Fruit fly (Drosophila melanogaster): ENCODE measurements around the gene Spt7.
A peak's percentile ranks its signal among the peaks of the same experiment; 100 is the strongest.
"Not testable (repeated sequence)": the region's sequence is repeated elsewhere in the genome, so short reads cannot be mapped to it uniquely, and the experiment has no call there.

Gene Spt7

DNA sequence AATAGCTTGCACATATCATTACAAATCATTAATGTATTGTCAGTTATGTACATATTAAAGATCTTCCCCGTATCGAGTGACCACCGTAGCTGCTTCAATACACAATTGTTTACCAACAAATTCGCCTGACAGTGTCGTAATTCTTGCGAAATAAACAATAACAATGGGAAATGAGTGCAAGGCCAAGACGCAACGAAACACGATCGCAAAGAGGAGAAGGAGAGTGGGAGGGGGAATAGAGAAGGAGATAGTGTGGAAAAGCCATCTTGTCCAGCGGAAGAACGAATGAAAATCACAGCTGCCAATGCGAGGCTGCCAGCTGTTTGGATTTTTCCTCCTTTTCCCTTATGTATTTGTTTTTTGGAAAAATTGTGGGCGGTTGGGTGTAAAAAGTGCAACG, 35.0 kb downstream of the Spt7 start:
- TF ChIP-seq CG4496 (GFP tag; IDR thresholded peaks at IDR 0.05) = no peak
- TF ChIP-seq CG14655 (GFP tag; optimal IDR thresholded peaks at IDR 0.05) = no peak
- no peak for TF ChIP-seq CG17806 (tag; optimal IDR thresholded peaks at IDR 0.05)
- peak; percentile 37 for TF ChIP-seq EcR (GFP tag; optimal IDR thresholded peaks at IDR 0.05)
- no peak for TF ChIP-seq CG8159 (tag; optimal IDR thresholded peaks at IDR 0.05)
- TF ChIP-seq Pif1B (GFP tag; optimal IDR thresholded peaks at IDR 0.05) = no peak
- TF ChIP-seq Snoo (tag; optimal IDR thresholded peaks at IDR 0.05) = no peak

- TF ChIP-seq CG4496 (GFP tag; IDR thresholded peaks at IDR 0.05) (no peak), CG17806 (tag; optimal IDR thresholded peaks at IDR 0.05) (no peak), Snoo (tag; optimal IDR thresholded peaks at IDR 0.05) (no peak), CG32121 (GFP tag; IDR thresholded peaks at IDR 0.05) (no peak), CG34367 (tag; optimal IDR thresholded peaks at IDR 0.05) (no peak), CG8301 (tag; optimal IDR thresholded peaks at IDR 0.05) (no peak), Pif1A (GFP tag; optimal IDR thresholded peaks at IDR 0.05) (no peak), CG13204 (GFP tag; optimal IDR thresholded peaks at IDR 0.05) (no peak), CG12605 (GFP tag; IDR thresholded peaks at IDR 0.05) (no peak), D1 (tag; optimal IDR thresholded peaks at IDR 0.05) (no peak), CG15710 (tag; optimal IDR thresholded peaks at IDR 0.05) (no peak), CG14655 (GFP tag; optimal IDR thresholded peaks at IDR 0.05) (no peak), CG8159 (tag; optimal IDR thresholded peaks at IDR 0.05) (no peak)
Measured at dm6 chrX:17886107-17886448, 35.8 kb downstream of the Spt7 start.

- TF ChIP-seq CG34367 (tag; optimal IDR thresholded peaks at IDR 0.05) (peak; percentile 61), CG15710 (tag; optimal IDR thresholded peaks at IDR 0.05) (peak; percentile 61), CG32121 (GFP tag; IDR thresholded peaks at IDR 0.05) (0 out of 2 replicates have a peak, but pooled peaks have one; percentile 26), CG4496 (GFP tag; IDR thresholded peaks at IDR 0.05) (peak; percentile 70; the same call in 2 of the 3 replicates), Ets98B (GFP tag; IDR thresholded peaks at IDR 0.05) (no peak), Snoo (tag; optimal IDR thresholded peaks at IDR 0.05) (peak; percentile 26), CG13204 (GFP tag; optimal IDR thresholded peaks at IDR 0.05) (peak; percentile 84), CG8159 (tag; optimal IDR thresholded peaks at IDR 0.05) (peak; percentile 68), CG17806 (tag; optimal IDR thresholded peaks at IDR 0.05) (peak; percentile 43), CG8301 (tag; optimal IDR thresholded peaks at IDR 0.05) (peak; percentile 69), fd96Ca (GFP tag; IDR thresholded peaks at IDR 0.05) (peak; percentile 62; the same call in 1 of the 3 replicates), Pif1B (GFP tag; optimal IDR thresholded peaks at IDR 0.05) (peak; percentile 28), CG9948 (tag; optimal IDR thresholded peaks at IDR 0.05) (peak; percentile 46), Pif1A (GFP tag; optimal IDR thresholded peaks at IDR 0.05) (peak; percentile 57), gl (tag; optimal IDR thresholded peaks at IDR 0.05) (peak; percentile 84), CG12605 (GFP tag; IDR thresholded peaks at IDR 0.05) (peak; percentile 62), rn (GFP tag; IDR thresholded peaks at IDR 0.05) (no peak), CG14655 (GFP tag; optimal IDR thresholded peaks at IDR 0.05) (peak; percentile 83), CG10348 (GFP tag; IDR thresholded peaks at IDR 0.05) (no peak), D1 (tag; optimal IDR thresholded peaks at IDR 0.05) (peak; percentile 4), EcR (GFP tag; optimal IDR thresholded peaks at IDR 0.05) (peak; percentile 69)
Measured at dm6 chrX:17886449-17887207, 36.4 kb downstream of the Spt7 start.

DNA sequence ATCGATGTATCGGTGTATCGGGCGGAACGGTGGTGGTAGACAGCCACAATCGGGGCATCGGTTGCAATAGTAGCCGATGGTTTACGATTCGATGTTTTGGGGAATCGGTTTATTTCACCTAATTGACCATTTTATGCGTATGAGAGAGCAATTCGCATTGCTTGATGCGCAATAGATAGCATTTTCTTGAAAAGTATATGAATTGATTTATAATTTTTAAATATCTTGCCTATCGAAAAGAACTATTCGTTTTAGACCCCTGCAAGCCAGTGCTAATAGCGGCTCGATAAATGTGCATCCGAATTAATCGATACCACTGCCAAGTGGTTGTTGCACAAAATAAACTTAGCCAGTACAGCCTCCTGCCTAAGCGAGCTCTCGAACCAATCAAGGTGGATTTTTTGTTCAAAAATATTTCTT, 37.0 kb downstream of the Spt7 start, which contains the start of gene mnb:
Gene mnb, minus strand, starts transcription at position 15 of the 420 bp plus-strand sequence.
- TF ChIP-seq CG13204 (GFP tag; optimal IDR thresholded peaks at IDR 0.05) (no peak), rn (GFP tag; IDR thresholded peaks at IDR 0.05) (no peak), CG14655 (GFP tag; optimal IDR thresholded peaks at IDR 0.05) (no peak), CG4496 (GFP tag; IDR thresholded peaks at IDR 0.05) (no peak), CG12605 (GFP tag; IDR thresholded peaks at IDR 0.05) (no peak)

DNA sequence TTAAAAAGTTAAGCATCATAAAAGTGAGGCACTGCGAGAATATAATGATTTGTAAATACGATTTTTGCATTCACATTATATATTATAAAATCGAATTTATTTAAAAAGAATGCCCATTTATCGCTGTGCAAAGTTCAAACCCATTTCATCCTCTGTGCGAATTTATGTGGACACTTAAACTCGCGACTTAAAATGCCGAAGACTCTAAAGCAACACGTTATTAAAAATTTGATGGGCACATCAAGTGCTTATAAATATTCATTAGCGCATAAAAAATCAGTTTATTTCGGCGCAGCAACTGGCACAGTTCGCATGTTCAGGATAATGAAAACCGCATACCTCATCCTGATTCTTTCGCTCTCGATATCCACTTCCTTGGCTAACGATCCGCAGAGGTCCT, 37.6 kb downstream of the Spt7 start, which contains the start of gene CG6788:
Gene CG6788, plus strand, starts transcription at position 301 of the 400 bp plus-strand sequence.
- TF ChIP-seq CG17806 (tag; optimal IDR thresholded peaks at IDR 0.05) = no peak
- TF ChIP-seq CG12605 (GFP tag; IDR thresholded peaks at IDR 0.05) = no peak
- TF ChIP-seq Snoo (tag; optimal IDR thresholded peaks at IDR 0.05) = no peak
- no peak for TF ChIP-seq CG34367 (tag; optimal IDR thresholded peaks at IDR 0.05)
- TF ChIP-seq CG4496 (GFP tag; IDR thresholded peaks at IDR 0.05) = no peak
- no peak for TF ChIP-seq CG32121 (GFP tag; IDR thresholded peaks at IDR 0.05)
- no peak for TF ChIP-seq CG8301 (tag; optimal IDR thresholded peaks at IDR 0.05)
- TF ChIP-seq D1 (tag; optimal IDR thresholded peaks at IDR 0.05) = no peak

dm6 chrX:17889247-17889646, 39.0 kb downstream of the Spt7 start, which contains the start of gene Gss1:
Gss1 (plus strand) TSS chrX:17889547.
- not testable (repeated sequence) for TF ChIP-seq CG15710 (tag; optimal IDR thresholded peaks at IDR 0.05); fd96Ca (GFP tag; IDR thresholded peaks at IDR 0.05); CG13204 (GFP tag; optimal IDR thresholded peaks at IDR 0.05)

DNA sequence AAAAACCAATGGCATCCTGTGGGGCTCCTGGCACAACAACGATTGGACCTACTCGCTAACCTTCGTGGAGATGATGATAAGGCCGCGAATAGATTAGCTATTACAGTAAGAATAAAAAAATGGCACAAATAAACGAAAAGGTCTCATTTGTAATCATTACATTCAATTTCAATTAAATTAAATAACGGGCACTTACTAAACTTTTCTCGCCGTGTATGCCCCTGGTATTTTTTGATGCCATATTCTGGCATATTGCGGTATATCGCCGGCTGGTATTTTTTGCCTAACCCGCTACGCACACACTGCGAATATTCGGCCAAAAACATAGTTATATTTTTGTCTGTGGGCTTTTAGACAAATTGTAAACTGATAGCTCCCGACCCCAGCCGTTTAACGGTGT, 49.1 kb downstream of the Spt7 start, which contains the start of gene Gss2:
Gene Gss2, plus strand, starts transcription at position 301 of the 400 bp plus-strand sequence.
- TF ChIP-seq CG32121 (GFP tag; IDR thresholded peaks at IDR 0.05); CG17806 (tag; optimal IDR thresholded peaks at IDR 0.05); CG15710 (tag; optimal IDR thresholded peaks at IDR 0.05): not testable (repeated sequence)
